Worm (Caenorhabditis elegans) whole organism, young adult: ENCODE results near the gene ZC412.5.

Source experiments
- B0261.1 ChIP-seq: sonication (generic microtip); optimal IDR thresholded peaks from 2 replicates; lab custom pipeline; 2016; ENCODE audit warnings: mild to moderate bottlenecking, missing genetic modification characterization, moderate library complexity, missing compliant biosample characterization
- B0336.3 ChIP-seq: fragments of 200-800 bp; sonication (Bioruptor generic); IDR thresholded peaks from 2 replicates; pipeline ENCODE4 v1.3.6; 2022; ENCODE audit warnings: missing genetic modification characterization, missing compliant biosample characterization
- C06A6.2 ChIP-seq: fragments of 200-800 bp; sonication (Bioruptor generic); conservative IDR thresholded peaks from 2 replicates; pipeline ENCODE4 v1.3.6; 2022; ENCODE audit warnings: missing genetic modification characterization, missing compliant biosample characterization
- F52B5.7 ChIP-seq: sonication (generic microtip); optimal IDR thresholded peaks from 2 replicates; lab custom pipeline; 2016; ENCODE audit warnings: mild to moderate bottlenecking, missing genetic modification characterization, missing compliant biosample characterization
- F55B11.4 ChIP-seq: sonication (generic microtip); optimal IDR thresholded peaks from 2 replicates; lab custom pipeline; 2016; ENCODE audit warnings: missing compliant biosample characterization, missing genetic modification characterization, borderline replicate concordance; ENCODE audit not compliant: insufficient read depth
- K12H6.12 ChIP-seq: fragments of 200-800 bp; sonication (Bioruptor generic); optimal IDR thresholded peaks from 2 replicates; lab custom pipeline; 2018; ENCODE audit warnings: mild to moderate bottlenecking, missing genetic modification characterization, missing compliant biosample characterization
- Y53F4B.3 ChIP-seq: fragments of 200-800 bp; sonication (Bioruptor generic); IDR thresholded peaks from 2 replicates; pipeline ENCODE4 v1.3.6; 2022; ENCODE audit warnings: missing genetic modification reagents, missing genetic modification characterization, missing compliant biosample characterization
- Y53G8AR.9 ChIP-seq: fragments of 200-800 bp; sonication (Bioruptor generic); conservative IDR thresholded peaks from 2 replicates; pipeline ENCODE4 v1.3.6; 2022; ENCODE audit warnings: missing genetic modification reagents, missing genetic modification characterization, missing compliant biosample characterization
- Y67H2A.10 ChIP-seq: fragments of 200-800 bp; sonication (Bioruptor generic); conservative IDR thresholded peaks from 2 replicates; pipeline ENCODE4 v1.3.6; 2022; ENCODE audit warnings: missing genetic modification reagents, missing genetic modification characterization, missing compliant biosample characterization
- Y79H2A.3 ChIP-seq: fragments of 200-800 bp; sonication (Bioruptor generic); conservative IDR thresholded peaks from 2 replicates; pipeline ENCODE4 v1.3.6; 2022; ENCODE audit warnings: missing genetic modification reagents, missing genetic modification characterization, missing compliant biosample characterization
- akir-1 ChIP-seq: fragments of 200-800 bp; sonication (Bioruptor generic); optimal IDR thresholded peaks from 2 replicates; lab custom pipeline; 2018; ENCODE audit warnings: mild to moderate bottlenecking, missing genetic modification characterization, moderate library complexity, missing compliant biosample characterization
- atf-7 ChIP-seq: sonication (generic microtip); optimal IDR thresholded peaks from 2 replicates; lab custom pipeline; 2017; ENCODE audit warnings: mild to moderate bottlenecking, missing genetic modification characterization, missing compliant biosample characterization
- attf-3 ChIP-seq: fragments of 200-800 bp; sonication (Bioruptor generic); conservative IDR thresholded peaks from 2 replicates; pipeline ENCODE4 v1.3.6; 2022; ENCODE audit warnings: missing genetic modification reagents, missing genetic modification characterization, missing compliant biosample characterization
- ccch-3 ChIP-seq: fragments of 200-800 bp; sonication (Bioruptor generic); optimal IDR thresholded peaks from 2 replicates; lab custom pipeline; 2018; ENCODE audit warnings: mild to moderate bottlenecking, missing genetic modification characterization, missing compliant biosample characterization
- ceh-91 ChIP-seq: fragments of 200-800 bp; sonication (Bioruptor generic); IDR thresholded peaks from 2 replicates; pipeline ENCODE4 v1.3.6; 2022; ENCODE audit warnings: missing genetic modification reagents, missing genetic modification characterization, missing compliant biosample characterization
- dpff-1 ChIP-seq: sonication (generic microtip); optimal IDR thresholded peaks from 2 replicates; lab custom pipeline; 2017; ENCODE audit warnings: mild to moderate bottlenecking, missing genetic modification characterization, missing compliant biosample characterization
- dpl-1 ChIP-seq: fragments of 150-350 bp; optimal IDR thresholded peaks from 2 replicates; lab custom pipeline; 2014; ENCODE audit warnings: missing biosample characterization, missing genetic modification reagents, missing genetic modification characterization
- egl-44 ChIP-seq: fragments of 200-800 bp; sonication (Bioruptor generic); IDR thresholded peaks from 2 replicates; pipeline ENCODE4 v1.3.6; 2022; ENCODE audit warnings: missing genetic modification reagents, missing genetic modification characterization, missing compliant biosample characterization
- egrh-3 ChIP-seq: fragments of 200-800 bp; sonication (Bioruptor generic); IDR thresholded peaks from 2 replicates; pipeline ENCODE4 v1.3.6; 2022; ENCODE audit warnings: missing genetic modification reagents, missing genetic modification characterization, missing compliant biosample characterization
- him-1 ChIP-seq: sonication (generic microtip); optimal IDR thresholded peaks from 2 replicates; lab custom pipeline; 2016; ENCODE audit warnings: missing genotype, missing genetic modification reagents, missing genetic modification characterization, missing compliant biosample characterization
- hlh-12 ChIP-seq: sonication (generic microtip); optimal IDR thresholded peaks from 2 replicates; lab custom pipeline; 2016; ENCODE audit warnings: missing genetic modification characterization, missing compliant biosample characterization
- lin-35 ChIP-seq, 3 experiments: fragments of 150-350 bp in 2 of 3; sonication (generic microtip) in 1 of 3; optimal IDR thresholded peaks; 2 replicates each; lab custom pipeline; 2014 to 2018; ENCODE audit warnings: missing biosample characterization in 3 of 3, missing genetic modification characterization in 3 of 3, missing genetic modification reagents in 3 of 3
- lin-54 ChIP-seq: fragments of 200-800 bp; sonication (Bioruptor generic); optimal IDR thresholded peaks from 2 replicates; lab custom pipeline; 2018; ENCODE audit warnings: mild to moderate bottlenecking, missing genetic modification characterization, missing compliant biosample characterization
- lsl-1 ChIP-seq: fragments of 200-800 bp; sonication (Bioruptor generic); optimal IDR thresholded peaks from 2 replicates; lab custom pipeline; 2018; ENCODE audit warnings: mild to moderate bottlenecking, missing genetic modification characterization, moderate library complexity, missing compliant biosample characterization
- madf-8 ChIP-seq: fragments of 200-800 bp; sonication (Bioruptor generic); conservative IDR thresholded peaks from 2 replicates; pipeline ENCODE4 v1.3.6; 2022; ENCODE audit warnings: missing genetic modification reagents, missing genetic modification characterization, missing compliant biosample characterization
- nfya-1 ChIP-seq: sonication (generic microtip); optimal IDR thresholded peaks from 2 replicates; lab custom pipeline; 2017; ENCODE audit warnings: antibody characterized with exemption, missing compliant biosample characterization, missing genetic modification characterization, borderline replicate concordance; ENCODE audit not compliant: insufficient read depth
- nfya-2 ChIP-seq: fragments of 200-800 bp; sonication (Bioruptor generic); IDR thresholded peaks from 2 replicates; pipeline ENCODE4 v1.3.6; 2022; ENCODE audit warnings: missing genetic modification reagents, missing genetic modification characterization, missing compliant biosample characterization
- nhr-120 ChIP-seq: fragments of 200-800 bp; sonication (Bioruptor generic); IDR thresholded peaks from 2 replicates; pipeline ENCODE4 v1.3.6; 2022; ENCODE audit warnings: missing genetic modification characterization, missing compliant biosample characterization
- nhr-27 ChIP-seq: fragments of 200-800 bp; sonication (Bioruptor generic); optimal IDR thresholded peaks from 2 replicates; lab custom pipeline; 2018; ENCODE audit warnings: mild to moderate bottlenecking, missing genetic modification characterization, moderate library complexity, missing compliant biosample characterization
- nhr-90 ChIP-seq: sonication (generic microtip); optimal IDR thresholded peaks from 2 replicates; lab custom pipeline; 2016; ENCODE audit warnings: missing genotype, mild to moderate bottlenecking, missing genetic modification characterization, missing compliant biosample characterization
- pha-4 ChIP-seq: fragments of 150-350 bp; sonication (generic microtip); optimal IDR thresholded peaks from 2 replicates; lab custom pipeline; 2014; ENCODE audit warnings: missing biosample characterization, missing genetic modification reagents, missing genetic modification characterization
- sea-2 ChIP-seq: fragments of 200-800 bp; sonication (Bioruptor generic); IDR thresholded peaks from 2 replicates; pipeline ENCODE4 v1.3.6; 2022; ENCODE audit warnings: missing genetic modification characterization, missing compliant biosample characterization
- snpc-1.3 ChIP-seq: sonication (generic microtip); optimal IDR thresholded peaks from 2 replicates; lab custom pipeline; 2017; ENCODE audit warnings: missing genetic modification characterization, mild to moderate bottlenecking, missing compliant biosample characterization, antibody characterized with exemption, moderate library complexity, missing genotype, missing genetic modification reagents; ENCODE audit not compliant: insufficient read depth
- snpc-3.4 ChIP-seq: sonication (generic microtip); optimal IDR thresholded peaks from 2 replicates; lab custom pipeline; 2017; ENCODE audit warnings: missing genetic modification characterization, mild to moderate bottlenecking, missing compliant biosample characterization, antibody characterized with exemption, moderate library complexity, missing genotype, missing genetic modification reagents
- snpc-4 ChIP-seq, 5 experiments: fragments of 150-350 bp in 1 of 5; sonication (generic microtip) in 4 of 5; optimal IDR thresholded peaks; 2 replicates each; lab custom pipeline; 2014 to 2018; ENCODE audit warnings: missing genetic modification characterization in 5 of 5, missing biosample characterization in 3 of 5, antibody characterized with exemption in 2 of 5, mild to moderate bottlenecking in 2 of 5, missing compliant biosample characterization in 2 of 5, missing genotype in 2 of 5, moderate library complexity in 2 of 5, missing genetic modification reagents in 1 of 5
- somi-1 ChIP-seq: fragments of 200-800 bp; sonication (Bioruptor generic); optimal IDR thresholded peaks from 2 replicates; lab custom pipeline; 2018; ENCODE audit warnings: mild to moderate bottlenecking, missing genetic modification characterization, missing compliant biosample characterization
- tbx-9 ChIP-seq: sonication (generic microtip); optimal IDR thresholded peaks from 2 replicates; lab custom pipeline; 2016; ENCODE audit warnings: borderline replicate concordance, missing genetic modification characterization, inconsistent platforms, missing compliant biosample characterization
- unc-62 ChIP-seq: fragments of 150-350 bp; optimal IDR thresholded peaks from 2 replicates; lab custom pipeline; 2014; ENCODE audit warnings: missing biosample characterization, missing genetic modification reagents, missing genetic modification characterization
- ztf-3 ChIP-seq: fragments of 200-800 bp; sonication (Bioruptor generic); optimal IDR thresholded peaks from 2 replicates; lab custom pipeline; 2018; ENCODE audit warnings: mild to moderate bottlenecking, missing genetic modification characterization, missing compliant biosample characterization
- ztf-6 ChIP-seq: fragments of 200-800 bp; sonication (Bioruptor generic); IDR thresholded peaks from 2 replicates; pipeline ENCODE4 v1.3.6; 2022; ENCODE audit warnings: missing genetic modification reagents, missing genetic modification characterization, missing compliant biosample characterization

The ZC412.5 gene

ce11 chrV:14847291-14847915 is 27.9 kb downstream of the ZC412.5 start, which contains the start of gene ret-1 (continued):
- no peak for TF ChIP-seq akir-1
- TF ChIP-seq snpc-3.4 (tag; lab: Kevin White, UChicago) = no peak
- TF ChIP-seq madf-8 (GFP tag; lab: Robert Waterston, UW) = no peak
- 0 out of 2 replicates have a peak, but pooled peaks have one; percentile 41 for TF ChIP-seq B0336.3 (GFP tag; lab: Robert Waterston, UW)
- TF ChIP-seq lin-54 (GFP tag; lab: Kevin White, UChicago) = peak; percentile 3
- TF ChIP-seq, all 124 proteins: peak for 16

- TF ChIP-seq ceh-91 (GFP tag; lab: Robert Waterston, UW) (no peak), F55B11.4 (tag; lab: Kevin White, UChicago) (no peak), F52B5.7 (tag; lab: Kevin White, UChicago) (no peak), nhr-27 (no peak), Y67H2A.10 (GFP tag; lab: Robert Waterston, UW) (no peak), attf-3 (GFP tag; lab: Robert Waterston, UW) (no peak), lin-54 (GFP tag; lab: Kevin White, UChicago) (no peak), tbx-9 (no peak), somi-1 (no peak), snpc-1.3 (tag; lab: Kevin White, UChicago) (no peak), nfya-1 (tag; lab: Kevin White, UChicago) (no peak)
Observed at ce11 chrV:14841660-14842059, 33.6 kb downstream of the ZC412.5 start.

- TF ChIP-seq snpc-3.4 (tag; lab: Kevin White, UChicago) = no peak
- no peak for TF ChIP-seq C06A6.2 (GFP tag; lab: Robert Waterston, UW)
- no peak for TF ChIP-seq B0261.1
- no peak for TF ChIP-seq lin-35 (GFP tag; optimal IDR thresholded peaks at IDR 0.05; lab: Kevin White, UChicago)
- no peak for TF ChIP-seq nhr-90 (tag; lab: Kevin White, UChicago)
- no peak for TF ChIP-seq dpff-1 (tag; lab: Kevin White, UChicago)
- TF ChIP-seq egrh-3 (GFP tag; lab: Robert Waterston, UW) = no peak
- TF ChIP-seq him-1 = no peak
- TF ChIP-seq ccch-3 (GFP tag; lab: Kevin White, UChicago) = no peak
- no peak for TF ChIP-seq unc-62 (GFP tag; lab: Kevin White, UChicago)
- no peak for TF ChIP-seq sea-2 (GFP tag; lab: Robert Waterston, UW)
- no peak for TF ChIP-seq atf-7 (tag; lab: Kevin White, UChicago)
- no peak for TF ChIP-seq snpc-4 (GFP tag; optimal IDR thresholded peaks at IDR 0.05; lab: Kevin White, UChicago)
- no peak for TF ChIP-seq snpc-4 (tag; optimal IDR thresholded peaks at IDR 0.05; lab: Kevin White, UChicago)
- TF ChIP-seq ztf-6 (GFP tag; lab: Robert Waterston, UW) = no peak
- TF ChIP-seq K12H6.12 (tag; lab: Kevin White, UChicago) = no peak
Observed at ce11 chrV:14838130-14838529, 37.1 kb downstream of the ZC412.5 start.

ce11 chrV:14835075-14835991 is 39.9 kb downstream of the ZC412.5 start:
- TF ChIP-seq Y53F4B.3 = no peak
- no peak for TF ChIP-seq tbx-9
- TF ChIP-seq dpl-1 (GFP tag; lab: Kevin White, UChicago) = peak; percentile 18
- peak; percentile 63; the same call in 1 of the 2 replicates for TF ChIP-seq Y79H2A.3
- TF ChIP-seq pha-4 (tag; lab: Kevin White, UChicago) = no peak
- TF ChIP-seq nhr-120 (GFP tag; lab: Robert Waterston, UW) = no peak
- TF ChIP-seq madf-8 (GFP tag; lab: Robert Waterston, UW) = peak; percentile 72
- peak; percentile 72 for TF ChIP-seq lsl-1 (GFP tag; lab: Kevin White, UChicago)
- TF ChIP-seq hlh-12 = no peak
- TF ChIP-seq egl-44 (GFP tag; lab: Robert Waterston, UW) = no peak
- TF ChIP-seq nfya-2 (GFP tag; lab: Robert Waterston, UW) = no peak
- no peak for TF ChIP-seq Y53G8AR.9 (GFP tag; lab: Robert Waterston, UW)
- no peak for TF ChIP-seq ztf-3
